Worm (Caenorhabditis elegans) whole organism, L1 larva: ENCODE results near the gene F11D5.7.
A peak's percentile ranks its signal among the peaks of the same experiment; 100 is the strongest.

Source experiments
- C04F5.9 ChIP-seq: sonication (generic microtip); optimal IDR thresholded peaks from 2 replicates; lab custom pipeline; 2016; ENCODE audit warnings: missing genetic modification characterization, missing compliant biosample characterization
- C16A3.4 ChIP-seq: fragments of 150-350 bp; optimal IDR thresholded peaks from 2 replicates; lab custom pipeline; 2014; ENCODE audit warnings: missing biosample characterization, missing genetic modification characterization
- C34B4.2 ChIP-seq: sonication (generic microtip); optimal IDR thresholded peaks from 2 replicates; lab custom pipeline; 2017; ENCODE audit warnings: mild to moderate bottlenecking, missing genetic modification characterization, missing compliant biosample characterization
- aha-1 ChIP-seq: fragments of 150-350 bp; optimal IDR thresholded peaks from 2 replicates; lab custom pipeline; 2014; ENCODE audit warnings: missing biosample characterization, missing genetic modification characterization
- alr-1 ChIP-seq: fragments of 200-800 bp; sonication (Bioruptor generic); optimal IDR thresholded peaks from 2 replicates; lab custom pipeline; 2018; ENCODE audit warnings: borderline replicate concordance, mild to moderate bottlenecking, missing genetic modification characterization, missing compliant biosample characterization
- ceh-8 ChIP-seq: fragments of 200-800 bp; sonication (Bioruptor generic); optimal IDR thresholded peaks from 2 replicates; lab custom pipeline; 2018; ENCODE audit warnings: mild to moderate bottlenecking, missing genetic modification characterization, moderate library complexity, missing compliant biosample characterization
- ceh-88 ChIP-seq: fragments of 200-800 bp; sonication (Bioruptor generic); IDR thresholded peaks from 2 replicates; pipeline ENCODE4 v1.3.6; 2022; ENCODE audit warnings: missing genetic modification characterization, missing compliant biosample characterization
- ceh-90 ChIP-seq: sonication (generic microtip); optimal IDR thresholded peaks from 2 replicates; lab custom pipeline; 2016; ENCODE audit warnings: missing genetic modification characterization, missing compliant biosample characterization
- ces-1 ChIP-seq: fragments of 150-350 bp; optimal IDR thresholded peaks from 2 replicates; lab custom pipeline; 2014; ENCODE audit warnings: missing biosample characterization, missing genetic modification reagents, missing genetic modification characterization
- dpl-1 ChIP-seq, 3 experiments: fragments of 150-350 bp in 2 of 3; sonication (generic microtip) in 1 of 3; optimal IDR thresholded peaks; 2 replicates each; lab custom pipeline; 2014 to 2017; ENCODE audit warnings: missing biosample characterization in 3 of 3, missing genetic modification characterization in 3 of 3, missing genetic modification reagents in 3 of 3
- dsc-1 ChIP-seq: sonication (generic microtip); optimal IDR thresholded peaks from 2 replicates; lab custom pipeline; 2016; ENCODE audit warnings: mild to moderate bottlenecking, missing genetic modification characterization, missing compliant biosample characterization
- efl-1 ChIP-seq, 4 experiments: fragments of 150-350 bp; optimal IDR thresholded peaks in 3 of 4; peaks in 1 of 4; 1 replicate in 1 of 4; 2 replicates in 3 of 4; lab custom pipeline; 2014; ENCODE audit warnings: missing biosample characterization in 2 of 4, missing genetic modification characterization in 2 of 4, missing genetic modification reagents in 2 of 4
- efl-3 ChIP-seq: fragments of 200-800 bp; sonication (Bioruptor generic); optimal IDR thresholded peaks from 2 replicates; lab custom pipeline; 2018; ENCODE audit warnings: mild to moderate bottlenecking, missing genetic modification characterization, missing compliant biosample characterization
- elt-3 ChIP-seq, 6 experiments: fragments of 150-350 bp in 1 of 6; sonication (generic microtip); optimal IDR thresholded peaks; 2 replicates each; lab custom pipeline; 2017 to 2018; ENCODE audit warnings: missing biosample characterization in 6 of 6, missing genetic modification characterization in 6 of 6, inconsistent platforms in 1 of 6
- lin-13 ChIP-seq: fragments of 150-350 bp; optimal IDR thresholded peaks from 2 replicates; lab custom pipeline; 2014; ENCODE audit warnings: missing biosample characterization, missing genetic modification reagents, missing genetic modification characterization
- lin-14 ChIP-seq: fragments of 200-800 bp; sonication (Bioruptor generic); optimal IDR thresholded peaks from 2 replicates; lab custom pipeline; 2018; ENCODE audit warnings: mild to moderate bottlenecking, missing genetic modification characterization, moderate library complexity, missing compliant biosample characterization
- lin-35 ChIP-seq, 2 experiments: fragments of 150-350 bp; optimal IDR thresholded peaks; 2 replicates each; lab custom pipeline; 2014; ENCODE audit warnings: missing biosample characterization in 2 of 2, missing genetic modification characterization in 2 of 2, missing genetic modification reagents in 2 of 2
- lin-39 ChIP-seq: fragments of 150-350 bp; optimal IDR thresholded peaks from 2 replicates; lab custom pipeline; 2014; ENCODE audit warnings: missing biosample characterization, missing genetic modification reagents, missing genetic modification characterization
- mdl-1 ChIP-seq, 2 experiments: fragments of 150-350 bp; optimal IDR thresholded peaks; 2 replicates each; lab custom pipeline; 2014 to 2017; ENCODE audit warnings: missing biosample characterization in 2 of 2, missing genetic modification characterization in 2 of 2, inconsistent platforms in 1 of 2
- mep-1 ChIP-seq: fragments of 150-350 bp; optimal IDR thresholded peaks from 2 replicates; lab custom pipeline; 2014; ENCODE audit warnings: missing biosample characterization, missing genetic modification characterization
- nhr-47 ChIP-seq: sonication (generic microtip); optimal IDR thresholded peaks from 2 replicates; lab custom pipeline; 2016; ENCODE audit warnings: mild to moderate bottlenecking, missing genetic modification characterization, moderate library complexity, missing compliant biosample characterization
- nhr-71 ChIP-seq: sonication (generic microtip); optimal IDR thresholded peaks from 2 replicates; lab custom pipeline; 2016; ENCODE audit warnings: mild to moderate bottlenecking, missing genetic modification characterization, moderate library complexity, missing compliant biosample characterization
- nhr-77 ChIP-seq: fragments of 150-350 bp; optimal IDR thresholded peaks from 2 replicates; lab custom pipeline; 2014; ENCODE audit warnings: missing biosample characterization, missing genetic modification characterization
- rnt-1 ChIP-seq: sonication (generic microtip); optimal IDR thresholded peaks from 2 replicates; lab custom pipeline; 2016; ENCODE audit warnings: mild to moderate bottlenecking, missing genetic modification characterization, moderate library complexity, missing compliant biosample characterization
- snu-23 ChIP-seq: sonication (generic microtip); optimal IDR thresholded peaks from 2 replicates; lab custom pipeline; 2016; ENCODE audit warnings: missing genetic modification characterization, missing compliant biosample characterization
- sup-37 ChIP-seq: fragments of 200-800 bp; sonication (Bioruptor generic); optimal IDR thresholded peaks from 2 replicates; lab custom pipeline; 2018; ENCODE audit warnings: mild to moderate bottlenecking, missing genetic modification characterization, missing compliant biosample characterization
- swsn-7 ChIP-seq: sonication (generic microtip); optimal IDR thresholded peaks from 2 replicates; lab custom pipeline; 2016; ENCODE audit warnings: missing genetic modification characterization, missing compliant biosample characterization
- unc-130 ChIP-seq: fragments of 150-350 bp; optimal IDR thresholded peaks from 2 replicates; lab custom pipeline; 2017; ENCODE audit warnings: missing biosample characterization, missing genetic modification characterization, inconsistent platforms
- unc-30 ChIP-seq: sonication (generic microtip); optimal IDR thresholded peaks from 2 replicates; lab custom pipeline; 2017; ENCODE audit warnings: missing biosample characterization, missing genetic modification characterization
- unc-86 ChIP-seq: sonication (generic microtip); optimal IDR thresholded peaks from 2 replicates; lab custom pipeline; 2016; ENCODE audit warnings: missing genetic modification characterization, missing compliant biosample characterization
- vab-15 ChIP-seq: sonication (generic microtip); optimal IDR thresholded peaks from 2 replicates; lab custom pipeline; 2017; ENCODE audit warnings: missing genotype, mild to moderate bottlenecking, missing genetic modification characterization, missing compliant biosample characterization
- zag-1 ChIP-seq: fragments of 150-350 bp; optimal IDR thresholded peaks from 2 replicates; lab custom pipeline; 2014; ENCODE audit warnings: missing biosample characterization, missing genetic modification characterization
- zip-4 ChIP-seq: fragments of 200-800 bp; sonication (Bioruptor generic); optimal IDR thresholded peaks from 2 replicates; lab custom pipeline; 2018; ENCODE audit warnings: mild to moderate bottlenecking, missing genetic modification characterization, moderate library complexity, missing compliant biosample characterization
- ztf-11 ChIP-seq, 2 experiments: sonication (generic microtip); optimal IDR thresholded peaks; 2 replicates each; lab custom pipeline; 2016 to 2017; ENCODE audit warnings: missing genetic modification characterization in 2 of 2, missing biosample characterization in 1 of 2, missing compliant biosample characterization in 1 of 2

F11D5.7 gene

DNA sequence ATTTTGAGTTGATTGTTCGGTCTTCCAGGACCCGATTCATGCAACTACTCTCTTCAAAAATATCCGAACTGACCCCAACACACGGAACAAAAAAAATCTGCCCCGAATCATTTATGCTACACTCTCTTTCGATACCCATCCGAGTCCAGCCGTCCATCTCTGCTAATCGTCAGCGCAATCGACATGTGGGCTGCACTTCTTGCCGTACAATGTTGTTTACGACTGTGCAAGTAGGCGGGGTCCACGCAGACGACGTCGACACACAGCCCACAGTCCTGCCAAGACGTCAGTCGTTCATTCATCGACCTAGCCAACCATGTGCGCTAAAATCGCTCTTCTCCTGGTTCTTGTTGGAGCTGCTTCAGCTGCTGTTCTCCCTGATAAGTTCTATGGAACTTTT, 45.3 kb upstream of the F11D5.7 start, which contains the start of gene lbp-1:
Gene lbp-1, plus strand, starts transcription at position 301 of the 400 bp plus-strand sequence.
- TF ChIP-seq ztf-11 (tag; optimal IDR thresholded peaks at IDR 0.05; lab: Kevin White, UChicago), result no peak
- TF ChIP-seq lin-13 (GFP tag; lab: Kevin White, UChicago), result no peak
- TF ChIP-seq nhr-77 (tag; lab: Kevin White, UChicago), result no peak
- no peak for TF ChIP-seq mep-1
- TF ChIP-seq sup-37 (GFP tag; lab: Kevin White, UChicago), result no peak
- no peak for TF ChIP-seq dsc-1 (tag; lab: Kevin White, UChicago)

DNA sequence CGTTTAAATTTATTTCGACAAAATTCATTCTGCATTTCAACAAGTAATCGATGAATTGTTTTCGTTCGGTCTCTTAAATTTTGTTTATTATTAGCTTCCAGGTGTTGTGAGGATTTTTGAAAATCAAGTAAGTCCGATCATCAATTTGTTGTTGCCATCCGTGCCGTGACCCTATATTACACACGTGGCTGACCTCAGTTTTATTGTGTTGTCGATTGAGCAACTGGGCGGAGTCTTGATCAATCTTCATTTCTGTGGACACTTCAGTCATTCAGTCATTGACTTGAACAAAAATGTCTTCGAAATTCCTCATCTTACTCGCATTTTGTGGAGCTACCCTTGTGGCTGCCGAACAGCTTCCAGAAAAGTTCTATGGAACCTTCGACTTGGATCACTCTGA, 43.7 kb upstream of the F11D5.7 start, which contains the start of gene lbp-2:
Gene lbp-2, plus strand, starts transcription at position 102 of the 400 bp plus-strand sequence.
- TF ChIP-seq nhr-47 (tag; lab: Kevin White, UChicago) (no peak), snu-23 (GFP tag; lab: Kevin White, UChicago) (peak; percentile 6), nhr-71 (tag; lab: Kevin White, UChicago) (peak; percentile 30), elt-3 (tag; optimal IDR thresholded peaks at IDR 0.05; lab: Kevin White, UChicago) (no peak), ceh-90 (tag; lab: Kevin White, UChicago) (no peak), ces-1 (no peak), rnt-1 (tag; lab: Kevin White, UChicago) (peak; percentile 57), mdl-1 (tag; optimal IDR thresholded peaks at IDR 0.05; lab: Kevin White, UChicago) (peak in 1 of 2 experiments; percentile 21), lin-39 (tag; lab: Kevin White, UChicago) (peak; percentile 19)

ce11 chrX:3262600-3262999, 41.6 kb upstream of the F11D5.7 start, which contains the start of gene fbxb-71:
fbxb-71 (plus strand) TSS chrX:3262900.
- TF ChIP-seq unc-30 (tag; lab: Kevin White, UChicago) (no peak), dpl-1 (GFP tag; optimal IDR thresholded peaks at IDR 0.05; lab: Kevin White, UChicago) (no peak), efl-3 (GFP tag; lab: Kevin White, UChicago) (no peak)

ce11 chrX:3270806-3271205, 33.4 kb upstream of the F11D5.7 start, which contains the start of gene sul-1:
sul-1 (minus strand) TSS chrX:3270906.
- TF ChIP-seq swsn-7 (tag; lab: Kevin White, UChicago) (no peak), rnt-1 (tag; lab: Kevin White, UChicago) (peak; percentile 17), alr-1 (tag; lab: Kevin White, UChicago) (no peak), ceh-8 (no peak), aha-1 (tag; lab: Kevin White, UChicago) (no peak), efl-1 (optimal IDR thresholded peaks at IDR 0.05; lab: Kevin White, UChicago) (no peak), efl-1 (GFP tag; optimal IDR thresholded peaks at IDR 0.05 in 1 of 2; lab: Kevin White, UChicago) (no peak)

ce11 chrX:3271673-3272072, 32.5 kb upstream of the F11D5.7 start, which contains the start of gene K09C4.9:
K09C4.9 (minus strand) TSS chrX:3271773.
- TF ChIP-seq unc-130 (tag; lab: Kevin White, UChicago) (no peak), unc-86 (no peak), rnt-1 (tag; lab: Kevin White, UChicago) (no peak), zip-4 (GFP tag; lab: Kevin White, UChicago) (no peak), C16A3.4 (no peak), lin-14 (GFP tag; lab: Kevin White, UChicago) (no peak), ceh-8 (no peak), zag-1 (tag; lab: Kevin White, UChicago) (no peak), ceh-88 (GFP tag; lab: Robert Waterston, UW) (no peak), C04F5.9 (tag; lab: Kevin White, UChicago) (no peak), dpl-1 (GFP tag; optimal IDR thresholded peaks at IDR 0.05; lab: Kevin White, UChicago) (no peak), vab-15 (tag; lab: Kevin White, UChicago) (no peak), ces-1 (no peak), ztf-11 (tag; optimal IDR thresholded peaks at IDR 0.05; lab: Kevin White, UChicago) (no peak), lin-35 (GFP tag; optimal IDR thresholded peaks at IDR 0.05; lab: Kevin White, UChicago) (no peak), C34B4.2 (no peak), lin-13 (GFP tag; lab: Kevin White, UChicago) (no peak)
